Worm (Caenorhabditis elegans) whole organism, L4 larva: Measurements from ENCODE around the gene F22B5.5.

ENCODE experiments used
- F26F4.8 ChIP-seq: fragments of 200-800 bp; sonication (Bioruptor generic); conservative IDR thresholded peaks from 2 replicates; pipeline ENCODE4 v1.3.6; 2022; ENCODE audit warnings: missing genetic modification characterization, missing compliant biosample characterization
- F44E2.7 ChIP-seq: fragments of 200-800 bp; sonication (Bioruptor generic); IDR thresholded peaks from 2 replicates; pipeline ENCODE4 v2.1.2; 2022; ENCODE audit warnings: missing genetic modification characterization, missing compliant biosample characterization
- F49E8.2 ChIP-seq: sonication (generic microtip); optimal IDR thresholded peaks from 2 replicates; lab custom pipeline; 2016; ENCODE audit warnings: missing compliant biosample characterization, mild to moderate bottlenecking, missing genetic modification characterization, borderline replicate concordance
- T26A8.4 ChIP-seq: fragments of 200-800 bp; sonication (Bioruptor generic); IDR thresholded peaks from 2 replicates; pipeline ENCODE4 v1.3.6; 2022; ENCODE audit warnings: missing genetic modification characterization, missing compliant biosample characterization
- Y105C5A.15 ChIP-seq: fragments of 200-800 bp; sonication (Bioruptor generic); IDR thresholded peaks from 2 replicates; pipeline ENCODE4 v1.3.6; 2022; ENCODE audit warnings: missing genetic modification characterization, missing compliant biosample characterization
- Y75B8A.6 ChIP-seq: fragments of 200-800 bp; sonication (Bioruptor generic); IDR thresholded peaks from 2 replicates; pipeline ENCODE4 v1.3.6; 2022; ENCODE audit warnings: missing genetic modification reagents, missing genetic modification characterization, missing compliant biosample characterization
- ama-1 ChIP-seq: fragments of 150-350 bp; optimal IDR thresholded peaks from 2 replicates; lab custom pipeline; 2014; ENCODE audit warnings: inconsistent platforms, mixed read lengths
- ceh-32 ChIP-seq: sonication (generic microtip); optimal IDR thresholded peaks from 2 replicates; lab custom pipeline; 2016; ENCODE audit warnings: mild to moderate bottlenecking, missing genetic modification characterization, missing compliant biosample characterization; ENCODE audit not compliant: poor library complexity
- ceh-44 ChIP-seq: fragments of 200-800 bp; sonication (Bioruptor generic); IDR thresholded peaks from 2 replicates; pipeline ENCODE4 v1.3.6; 2022; ENCODE audit warnings: missing genetic modification reagents, missing genetic modification characterization, missing compliant biosample characterization
- ceh-62 ChIP-seq: sonication (generic microtip); optimal IDR thresholded peaks from 2 replicates; lab custom pipeline; 2017; ENCODE audit warnings: missing biosample characterization, missing genetic modification characterization
- ceh-82 ChIP-seq: sonication (generic microtip); optimal IDR thresholded peaks from 2 replicates; lab custom pipeline; 2017; ENCODE audit warnings: missing biosample characterization, missing genetic modification characterization
- daf-19 ChIP-seq: fragments of 200-800 bp; sonication (Bioruptor generic); conservative IDR thresholded peaks from 2 replicates; pipeline ENCODE4 v1.3.6; 2022; ENCODE audit warnings: missing genetic modification characterization, missing compliant biosample characterization
- daf-8 ChIP-seq: fragments of 200-800 bp; sonication (Bioruptor generic); IDR thresholded peaks from 2 replicates; pipeline ENCODE4 v1.3.6; 2022; ENCODE audit warnings: missing genetic modification characterization, missing compliant biosample characterization
- dmd-6 ChIP-seq: fragments of 200-800 bp; sonication (Bioruptor generic); IDR thresholded peaks from 2 replicates; pipeline ENCODE4 v1.3.6; 2022; ENCODE audit warnings: missing genetic modification reagents, missing genetic modification characterization, missing compliant biosample characterization
- dpl-1 ChIP-seq: fragments of 150-350 bp; optimal IDR thresholded peaks from 2 replicates; lab custom pipeline; 2014; ENCODE audit warnings: missing biosample characterization, missing genetic modification reagents, missing genetic modification characterization
- dve-1 ChIP-seq: sonication (generic microtip); optimal IDR thresholded peaks from 2 replicates; lab custom pipeline; 2017; ENCODE audit warnings: antibody characterized with exemption, mild to moderate bottlenecking, missing genetic modification characterization, missing compliant biosample characterization; ENCODE audit not compliant: insufficient read depth
- egl-43 ChIP-seq: fragments of 200-800 bp; sonication (Bioruptor generic); IDR thresholded peaks from 2 replicates; pipeline ENCODE4 v1.3.6; 2022; ENCODE audit warnings: missing genetic modification reagents, missing genetic modification characterization, missing compliant biosample characterization
- fos-1 ChIP-seq: fragments of 150-350 bp; optimal IDR thresholded peaks from 2 replicates; lab custom pipeline; 2014; ENCODE audit warnings: missing biosample characterization, missing genetic modification characterization
- lin-1 ChIP-seq: fragments of 200-800 bp; sonication (Bioruptor generic); IDR thresholded peaks from 2 replicates; pipeline ENCODE4 v1.3.6; 2022; ENCODE audit warnings: missing genetic modification reagents, missing genetic modification characterization, missing compliant biosample characterization
- lin-15B ChIP-seq: fragments of 150-350 bp; sonication (generic microtip); optimal IDR thresholded peaks from 3 replicates; lab custom pipeline; 2014; ENCODE audit warnings: missing biosample characterization, missing genetic modification characterization
- lin-38 ChIP-seq: fragments of 200-800 bp; sonication (Bioruptor generic); IDR thresholded peaks from 2 replicates; pipeline ENCODE4 v1.3.6; 2022; ENCODE audit warnings: missing genetic modification reagents, missing genetic modification characterization, missing compliant biosample characterization
- lir-3 ChIP-seq: sonication (generic microtip); optimal IDR thresholded peaks from 2 replicates; lab custom pipeline; 2016; ENCODE audit warnings: mild to moderate bottlenecking, missing genetic modification characterization, missing compliant biosample characterization
- lsy-2 ChIP-seq, 2 experiments: fragments of 150-350 bp in 1 of 2; sonication (generic microtip) in 1 of 2; optimal IDR thresholded peaks; 2 replicates each; lab custom pipeline; 2014 to 2017; ENCODE audit warnings: missing biosample characterization in 2 of 2, missing genetic modification characterization in 2 of 2
- madf-9 ChIP-seq: fragments of 200-800 bp; sonication (Bioruptor generic); conservative IDR thresholded peaks from 2 replicates; pipeline ENCODE4 v1.3.6; 2022; ENCODE audit warnings: missing genetic modification reagents, missing genetic modification characterization, missing compliant biosample characterization
- mdl-1 ChIP-seq, 2 experiments: fragments of 150-350 bp in 1 of 2; sonication (generic microtip) in 1 of 2; optimal IDR thresholded peaks; 2 replicates each; lab custom pipeline; 2014 to 2017; ENCODE audit warnings: missing biosample characterization in 2 of 2, missing genetic modification characterization in 2 of 2
- nhr-10 ChIP-seq: fragments of 150-350 bp; optimal IDR thresholded peaks from 2 replicates; lab custom pipeline; 2014; ENCODE audit warnings: missing biosample characterization, missing genetic modification characterization
- nhr-11 ChIP-seq: fragments of 150-350 bp; optimal IDR thresholded peaks from 2 replicates; lab custom pipeline; 2014; ENCODE audit warnings: missing biosample characterization, missing genetic modification characterization
- nhr-237 ChIP-seq: sonication (generic microtip); optimal IDR thresholded peaks from 2 replicates; lab custom pipeline; 2017; ENCODE audit warnings: missing biosample characterization, missing genetic modification characterization
- nhr-25 ChIP-seq: sonication (generic microtip); optimal IDR thresholded peaks from 2 replicates; lab custom pipeline; 2017; ENCODE audit warnings: missing genetic modification characterization, mild to moderate bottlenecking, missing compliant biosample characterization, antibody characterized with exemption, moderate library complexity, borderline replicate concordance; ENCODE audit not compliant: insufficient read depth
- nhr-28 ChIP-seq: fragments of 150-350 bp; optimal IDR thresholded peaks from 2 replicates; lab custom pipeline; 2014; ENCODE audit warnings: missing biosample characterization, missing genetic modification characterization
- nhr-41 ChIP-seq: fragments of 200-800 bp; sonication (Bioruptor generic); IDR thresholded peaks from 2 replicates; pipeline ENCODE4 v1.3.6; 2022; ENCODE audit warnings: missing genetic modification reagents, missing genetic modification characterization, missing compliant biosample characterization
- nhr-77 ChIP-seq: fragments of 150-350 bp; optimal IDR thresholded peaks from 2 replicates; lab custom pipeline; 2014; ENCODE audit warnings: missing biosample characterization, missing genetic modification characterization
- pha-4 ChIP-seq, 2 experiments: fragments of 150-350 bp in 1 of 2; fragments of 200-800 bp in 1 of 2; sonication (Bioruptor generic) in 1 of 2; IDR thresholded peaks in 1 of 2; optimal IDR thresholded peaks in 1 of 2; 2 replicates each; pipeline versions ENCODE4 v1.3.6 to Lab custom; 2014 to 2022; ENCODE audit warnings: missing genetic modification characterization in 2 of 2, missing genetic modification reagents in 2 of 2, missing biosample characterization in 1 of 2, missing compliant biosample characterization in 1 of 2
- snpc-1.2 ChIP-seq: fragments of 200-800 bp; sonication (Bioruptor generic); IDR thresholded peaks from 2 replicates; pipeline ENCODE4 v1.3.6; 2022; ENCODE audit warnings: missing genetic modification reagents, missing genetic modification characterization, missing compliant biosample characterization
- snpc-4 ChIP-seq: fragments of 150-350 bp; optimal IDR thresholded peaks from 2 replicates; lab custom pipeline; 2014; ENCODE audit warnings: missing biosample characterization, missing genetic modification characterization
- spr-1 ChIP-seq: sonication (generic microtip); optimal IDR thresholded peaks from 2 replicates; lab custom pipeline; 2016; ENCODE audit warnings: mild to moderate bottlenecking, missing genetic modification characterization, missing compliant biosample characterization
- spr-3 ChIP-seq: fragments of 200-800 bp; sonication (Bioruptor generic); optimal IDR thresholded peaks from 2 replicates; lab custom pipeline; 2018; ENCODE audit warnings: mild to moderate bottlenecking, missing genetic modification characterization, missing compliant biosample characterization
- unc-130 ChIP-seq: sonication (generic microtip); optimal IDR thresholded peaks from 2 replicates; lab custom pipeline; 2016; ENCODE audit warnings: missing genetic modification reagents, missing genetic modification characterization, missing compliant biosample characterization
- unc-62 ChIP-seq, 3 experiments: fragments of 150-350 bp in 1 of 3; sonication (generic microtip); optimal IDR thresholded peaks in 2 of 3; peaks in 1 of 3; 1 replicate in 1 of 3; 2 replicates in 2 of 3; lab custom pipeline; 2014 to 2017; ENCODE audit warnings: missing biosample characterization in 3 of 3, missing genetic modification characterization in 3 of 3, missing genetic modification reagents in 3 of 3, missing genotype in 1 of 3
- vab-7 ChIP-seq: fragments of 200-800 bp; sonication (Bioruptor generic); IDR thresholded peaks from 2 replicates; pipeline ENCODE4 v1.3.6; 2022; ENCODE audit warnings: missing genetic modification reagents, missing genetic modification characterization, missing compliant biosample characterization
- zag-1 ChIP-seq: fragments of 150-350 bp; optimal IDR thresholded peaks from 2 replicates; lab custom pipeline; 2014; ENCODE audit warnings: missing biosample characterization, missing genetic modification characterization
- zfp-2 ChIP-seq: sonication (generic microtip); optimal IDR thresholded peaks from 2 replicates; lab custom pipeline; 2016; ENCODE audit warnings: mild to moderate bottlenecking, missing genetic modification characterization, missing compliant biosample characterization
- zfp-3 ChIP-seq: fragments of 200-800 bp; sonication (Bioruptor generic); conservative IDR thresholded peaks from 2 replicates; pipeline ENCODE4 v1.3.6; 2022; ENCODE audit warnings: missing genetic modification reagents, missing genetic modification characterization, missing compliant biosample characterization
- zip-2 ChIP-seq: fragments of 150-350 bp; optimal IDR thresholded peaks from 2 replicates; lab custom pipeline; 2014; ENCODE audit warnings: missing biosample characterization, missing genetic modification characterization
- ztf-7 ChIP-seq: fragments of 150-350 bp; optimal IDR thresholded peaks from 2 replicates; lab custom pipeline; 2014; ENCODE audit warnings: missing biosample characterization, missing genetic modification characterization

Gene F22B5.5

DNA sequence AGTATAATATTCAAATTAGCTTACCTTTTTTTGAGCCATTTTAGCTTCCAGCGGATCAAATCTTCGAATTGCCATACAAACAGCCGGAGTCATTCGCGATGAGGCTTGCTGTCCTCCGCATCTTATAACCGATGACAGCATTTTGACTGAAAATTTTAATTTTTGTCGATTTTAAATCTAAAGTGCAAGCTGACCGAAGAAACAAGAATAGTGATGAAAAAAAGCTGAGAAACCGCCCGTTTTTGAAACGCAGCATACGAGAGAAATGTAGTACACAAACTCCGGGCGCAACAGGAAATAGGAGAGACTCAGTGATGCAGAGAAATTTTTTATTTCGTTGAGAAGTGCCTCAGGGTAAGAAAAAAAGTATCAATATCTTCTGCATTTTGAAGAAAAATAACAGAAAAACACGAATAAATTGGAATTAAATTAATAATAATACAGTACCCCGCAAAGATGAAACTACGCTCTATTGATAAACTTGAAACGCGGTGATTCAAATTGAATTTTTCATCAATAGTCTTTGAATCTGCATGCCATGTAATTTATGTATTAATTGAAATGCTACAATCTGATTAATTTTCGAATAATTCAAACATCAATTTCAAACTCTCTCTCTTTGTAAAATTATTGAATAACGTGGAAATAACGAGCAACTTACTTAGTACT, 28.8 kb upstream of the F22B5.5 start (continued):
- TF ChIP-seq dmd-6 (GFP tag; lab: Robert Waterston, UW): peak; percentile 26; the same call in 1 of the 2 replicates
- no peak for TF ChIP-seq egl-43 (GFP tag; lab: Robert Waterston, UW)
- TF ChIP-seq lin-38 (GFP tag; lab: Robert Waterston, UW): peak; percentile 46
- no peak for TF ChIP-seq zag-1
- TF ChIP-seq daf-8: no peak
- no peak for TF ChIP-seq nhr-41 (GFP tag; lab: Robert Waterston, UW)
- TF ChIP-seq nhr-77: peak; percentile 37
- TF ChIP-seq spr-1 (tag; lab: Kevin White, UChicago): no peak
- peak in 1 of 2 experiments; percentile 82 for TF ChIP-seq lsy-2 (tag; optimal IDR thresholded peaks at IDR 0.05; lab: Kevin White, UChicago)
- TF ChIP-seq fos-1 (tag; lab: Kevin White, UChicago): no peak
- no peak for TF ChIP-seq F26F4.8 (GFP tag; lab: Robert Waterston, UW)
- peak; percentile 40 for TF ChIP-seq nhr-11 (tag; lab: Kevin White, UChicago)
- TF ChIP-seq T26A8.4 (GFP tag; lab: Robert Waterston, UW): no peak
- no peak for TF ChIP-seq ceh-62
- no peak for TF ChIP-seq nhr-10 (tag; lab: Kevin White, UChicago)
- 0 out of 2 replicates have a peak, but pooled peaks have one; percentile 34 for TF ChIP-seq snpc-1.2
- TF ChIP-seq nhr-28 (tag; lab: Kevin White, UChicago): peak; percentile 99
- TF ChIP-seq dve-1 (tag; lab: Kevin White, UChicago): peak; percentile 9
- TF ChIP-seq dpl-1: peak; percentile 23
- TF ChIP-seq ama-1: peak; percentile 26
- TF ChIP-seq Y105C5A.15 (GFP tag; lab: Robert Waterston, UW): no peak
- TF ChIP-seq spr-3 (GFP tag; lab: Kevin White, UChicago): no peak
- no peak for TF ChIP-seq mdl-1 (tag; optimal IDR thresholded peaks at IDR 0.05; lab: Kevin White, UChicago)

DNA sequence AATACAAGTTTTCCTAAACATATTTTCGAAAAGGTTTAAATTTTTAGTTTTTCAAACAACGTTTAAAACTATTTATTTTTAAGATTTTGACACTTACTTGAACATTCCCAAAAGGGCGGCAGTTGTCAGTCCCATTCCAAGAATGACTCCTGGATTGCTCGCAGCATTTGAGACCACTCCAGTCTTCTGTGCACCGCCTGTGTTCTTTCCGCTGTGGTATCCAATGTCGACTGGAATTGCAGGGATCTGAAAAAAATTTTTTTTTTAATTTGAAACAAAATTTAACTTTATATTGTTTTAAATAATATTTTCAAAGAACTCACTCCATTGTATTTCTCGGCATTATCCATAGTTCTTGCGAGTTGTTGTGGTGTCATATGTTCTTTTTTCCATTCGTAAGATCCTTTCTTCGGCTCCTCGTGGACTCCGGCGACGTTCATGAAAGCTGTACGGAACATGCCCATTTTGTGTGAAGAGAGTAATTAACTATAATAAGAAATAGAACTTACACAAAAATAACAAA, 27.4 kb upstream of the F22B5.5 start, which contains the start of gene M05D6.5:
Gene M05D6.5 (minus strand): TSS at position 473 of the 523 bp plus-strand sequence.
- TF ChIP-seq zfp-3 (peak; percentile 57), nhr-25 (no peak), pha-4 (GFP tag; IDR thresholded peaks at IDR 0.05; lab: Robert Waterston, UW) (peak; percentile 23; the same call in 1 of the 2 replicates), pha-4 (tag; optimal IDR thresholded peaks at IDR 0.05; lab: Kevin White, UChicago) (no peak), nhr-28 (tag; lab: Kevin White, UChicago) (no peak), unc-62 (GFP tag; optimal IDR thresholded peaks at IDR 0.05 in 1 of 2; lab: Kevin White, UChicago) (peak in 1 of 2 experiments; percentile 34), unc-62 (tag; optimal IDR thresholded peaks at IDR 0.05; lab: Kevin White, UChicago) (no peak), lir-3 (tag; lab: Kevin White, UChicago) (no peak), nhr-237 (no peak), madf-9 (GFP tag; lab: Robert Waterston, UW) (no peak), vab-7 (GFP tag; lab: Robert Waterston, UW) (peak; percentile 3; the same call in 1 of the 2 replicates), ama-1 (peak; percentile 14), lin-15B (tag; lab: Kevin White, UChicago) (no peak)
- TF ChIP-seq, all 104 proteins: peak for 5

DNA sequence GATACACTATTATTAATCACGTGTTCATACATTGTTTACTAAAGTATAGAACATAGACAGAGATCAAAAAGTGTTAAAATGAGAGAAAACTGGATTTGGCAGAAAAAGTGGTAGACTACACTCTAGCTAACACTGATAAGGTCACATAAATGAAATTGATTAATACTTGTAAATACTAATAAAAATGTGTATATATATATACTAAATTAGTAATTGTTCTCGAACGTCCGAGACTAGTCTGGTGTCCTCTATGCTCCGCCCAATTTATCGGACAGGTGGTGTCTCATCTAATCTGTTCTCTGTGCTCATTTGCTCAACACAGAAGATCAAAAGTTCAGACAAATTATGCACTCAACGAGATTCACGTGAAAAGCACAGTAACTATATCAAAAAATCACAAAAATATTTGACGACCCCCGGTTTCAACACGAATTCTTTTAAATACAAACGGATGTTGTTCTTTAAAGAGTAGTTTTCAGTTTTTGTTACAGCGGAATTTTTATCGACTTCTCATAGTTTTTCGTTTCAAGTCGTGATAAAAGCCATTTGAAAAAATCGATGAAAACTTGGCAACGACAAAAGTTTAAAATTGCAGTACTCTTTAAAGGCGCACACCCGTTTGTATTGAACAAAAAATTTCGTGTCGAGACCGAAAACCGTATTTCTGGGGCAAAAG, 26.8 kb upstream of the F22B5.5 start:
- TF ChIP-seq zip-2 (tag; lab: Kevin White, UChicago) (no peak), unc-130 (GFP tag; lab: Kevin White, UChicago) (no peak), dpl-1 (no peak), ztf-7 (tag; lab: Kevin White, UChicago) (no peak), Y75B8A.6 (0 out of 2 replicates have a peak, but pooled peaks have one; percentile 41), zfp-2 (tag; lab: Kevin White, UChicago) (no peak), snpc-4 (no peak), F49E8.2 (no peak), nhr-237 (no peak), ceh-32 (tag; lab: Kevin White, UChicago) (no peak), lin-1 (GFP tag; lab: Robert Waterston, UW) (0 out of 2 replicates have a peak, but pooled peaks have one; percentile 8), ceh-82 (tag; lab: Kevin White, UChicago) (no peak), F44E2.7 (GFP tag; lab: Robert Waterston, UW) (no peak), spr-3 (GFP tag; lab: Kevin White, UChicago) (no peak), daf-19 (GFP tag; lab: Robert Waterston, UW) (0 out of 2 replicates have a peak, but pooled peaks have one; percentile 10), ceh-44 (no peak)
